Worm (Caenorhabditis elegans): ENCODE data around the gene F07A11.5.
A peak's percentile ranks its signal among the peaks of the same experiment; 100 is the strongest.

Gene F07A11.5

ce11 chrII:11637189-11637754 is 25.2 kb downstream of the F07A11.5 start:
- TF ChIP-seq repo-1 (tag; optimal IDR thresholded peaks at IDR 0.05) (no peak), hmg-1.2 (GFP tag; IDR thresholded peaks at IDR 0.05) (0 out of 2 replicates have a peak, but pooled peaks have one; percentile 5), hlh-26 (GFP tag; conservative IDR thresholded peaks at IDR 0.05) (no peak), cebp-1 (GFP tag; IDR thresholded peaks at IDR 0.05) (no peak), cebp-1 (tag; optimal IDR thresholded peaks at IDR 0.05) (peak; percentile 10), T07F8.4 (tag; optimal IDR thresholded peaks at IDR 0.05) (no peak), lin-40 (tag; optimal IDR thresholded peaks at IDR 0.05) (peak; percentile 73), nhr-80 (tag; optimal IDR thresholded peaks at IDR 0.05) (no peak), somi-1 (GFP tag; optimal IDR thresholded peaks at IDR 0.05) (no peak), C06A6.2 (GFP tag; conservative IDR thresholded peaks at IDR 0.05) (0 out of 2 replicates have a peak, but pooled peaks have one; percentile 9), tlf-1 (GFP tag; optimal IDR thresholded peaks at IDR 0.05) (peak; percentile 13), ama-1 (optimal IDR thresholded peaks at IDR 0.05) (peak; percentile 56), ama-1 (GFP tag; optimal IDR thresholded peaks at IDR 0.05) (no peak)

- TF ChIP-seq F55B11.4 (tag; optimal IDR thresholded peaks at IDR 0.05; ENCODE audit: borderline replicate concordance, insufficient read depth): no peak
- no peak for TF ChIP-seq hrde-1 (tag; optimal IDR thresholded peaks at IDR 0.05; ENCODE audit: borderline replicate concordance)
- peak; percentile 8 for TF ChIP-seq repo-1 (tag; optimal IDR thresholded peaks at IDR 0.05)
- no peak for TF ChIP-seq B0035.1 (tag; optimal IDR thresholded peaks at IDR 0.05)
- no peak for TF ChIP-seq efl-1 (GFP tag; optimal IDR thresholded peaks at IDR 0.05)
- TF ChIP-seq lin-35 (GFP tag; optimal IDR thresholded peaks at IDR 0.05): no peak
- TF ChIP-seq mel-28 (tag; optimal IDR thresholded peaks at IDR 0.05; ENCODE audit: borderline replicate concordance): no peak
Measured at ce11 chrII:11637817-11638216, 25.7 kb downstream of the F07A11.5 start.

ce11 chrII:11642025-11642424 is 29.9 kb downstream of the F07A11.5 start:
- TF ChIP-seq somi-1 (GFP tag; optimal IDR thresholded peaks at IDR 0.05) (no peak), madf-3 (GFP tag; IDR thresholded peaks at IDR 0.05) (no peak), sea-2 (GFP tag; IDR thresholded peaks at IDR 0.05) (no peak), ztf-26 (tag; optimal IDR thresholded peaks at IDR 0.05) (peak; percentile 72), cebp-2 (GFP tag; IDR thresholded peaks at IDR 0.05) (no peak), lin-35 (GFP tag; optimal IDR thresholded peaks at IDR 0.05) (no peak), ztf-18 (tag; optimal IDR thresholded peaks at IDR 0.05) (no peak), ceh-100 (GFP tag; IDR thresholded peaks at IDR 0.05) (no peak), bed-1 (GFP tag; IDR thresholded peaks at IDR 0.05) (no peak)

- TF ChIP-seq athp-1 (tag; optimal IDR thresholded peaks at IDR 0.05): no peak
- no peak for TF ChIP-seq hrde-1 (tag; optimal IDR thresholded peaks at IDR 0.05; ENCODE audit: borderline replicate concordance)
- no peak for TF ChIP-seq madf-6 (GFP tag; IDR thresholded peaks at IDR 0.05)
- no peak for TF ChIP-seq mcd-1 (GFP tag; IDR thresholded peaks at IDR 0.05)
- no peak for TF ChIP-seq F33H1.4 (GFP tag; IDR thresholded peaks at IDR 0.05)
- no peak for TF ChIP-seq T07F8.4 (tag; optimal IDR thresholded peaks at IDR 0.05)
- no peak for TF ChIP-seq nfya-2 (GFP tag; IDR thresholded peaks at IDR 0.05)
- no peak for TF ChIP-seq tbp1 (GFP tag; optimal IDR thresholded peaks at IDR 0.05)
- TF ChIP-seq bed-1 (GFP tag; IDR thresholded peaks at IDR 0.05): no peak
- TF ChIP-seq rpc-1 (optimal IDR thresholded peaks at IDR 0.05): no peak
- no peak for TF ChIP-seq rpc-1 (tag; optimal IDR thresholded peaks at IDR 0.05)
- TF ChIP-seq nhr-120 (GFP tag; IDR thresholded peaks at IDR 0.05): no peak
- TF ChIP-seq F52B5.7 (tag; optimal IDR thresholded peaks at IDR 0.05): no peak
- TF ChIP-seq attf-5 (GFP tag; optimal IDR thresholded peaks at IDR 0.05): no peak
- no peak for TF ChIP-seq K11D2.4 (GFP tag; IDR thresholded peaks at IDR 0.05)
- no peak for TF ChIP-seq ceh-58 (GFP tag; IDR thresholded peaks at IDR 0.05)
- TF ChIP-seq zim-3 (tag; optimal IDR thresholded peaks at IDR 0.05): no peak
- no peak for TF ChIP-seq snpc-1.3 (tag; optimal IDR thresholded peaks at IDR 0.05; ENCODE audit: insufficient read depth)
Measured at ce11 chrII:11642736-11643135, 30.6 kb downstream of the F07A11.5 start.

All from whole organism, young adult.